Worm (Caenorhabditis elegans) whole organism, L4/young adult: ENCODE measurements around the gene E03H12.7.

Experiments used
- dao-5 ChIP-seq: sonication (generic microtip); optimal IDR thresholded peaks from 2 replicates; lab custom pipeline; 2016; ENCODE audit warnings: missing genotype, missing genetic modification characterization, moderate library complexity, missing compliant biosample characterization
- him-1 ChIP-seq: sonication (generic microtip); optimal IDR thresholded peaks from 2 replicates; lab custom pipeline; 2016; ENCODE audit warnings: missing genotype, missing genetic modification reagents, missing genetic modification characterization, missing compliant biosample characterization

DNA sequence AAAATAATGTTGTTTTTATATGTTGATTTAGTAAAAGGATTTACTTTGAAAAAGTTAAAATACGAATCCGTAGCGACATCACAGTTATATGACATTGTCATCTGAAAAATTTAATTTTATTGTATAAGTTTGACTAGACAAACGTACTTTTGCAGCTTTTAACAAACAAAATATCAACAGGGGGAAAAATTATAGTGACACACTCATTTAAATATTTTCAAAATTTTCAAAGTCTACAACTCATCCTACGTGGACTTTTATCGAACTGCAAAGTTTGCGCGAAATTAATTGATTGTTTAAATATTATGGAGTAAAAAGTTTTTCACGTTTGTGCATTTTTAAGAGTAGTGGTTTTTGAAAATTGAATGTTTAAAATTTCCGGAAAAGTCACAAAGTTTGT is 37.2 kb upstream of the E03H12.7 start, which contains the start of gene C09B9.85:
- TF ChIP-seq him-1 (tag; lab: Kevin White, UChicago) (no peak), dao-5 (tag; lab: Kevin White, UChicago) (no peak)
